Fruit fly (Drosophila melanogaster): ENCODE results near the gene CG11722.

dm6 chr3R:10031480-10031879 lies 13.9 kb downstream of the CG11722 start:
- TF ChIP-seq CG31627 (GFP tag; optimal IDR thresholded peaks at IDR 0.05) (no peak), fd59A (GFP tag; optimal IDR thresholded peaks at IDR 0.05) (no peak), CG11902 (GFP tag; optimal IDR thresholded peaks at IDR 0.05) (no peak), Blimp-1 (GFP tag; optimal IDR thresholded peaks at IDR 0.05) (no peak), salr (GFP tag; optimal IDR thresholded peaks at IDR 0.05) (no peak), cyc (GFP tag; optimal IDR thresholded peaks at IDR 0.05) (no peak), CG10631 (GFP tag; optimal IDR thresholded peaks at IDR 0.05) (no peak), fd85E (GFP tag; optimal IDR thresholded peaks at IDR 0.05) (no peak), Hr39 (GFP tag; optimal IDR thresholded peaks at IDR 0.05) (no peak), CG4318 (GFP tag; optimal IDR thresholded peaks at IDR 0.05) (no peak), Eip75B (GFP tag; optimal IDR thresholded peaks at IDR 0.05) (no peak)

Data from whole organism, prepupa.